Fruit fly (Drosophila melanogaster): ENCODE data around the gene CG12289.

DNA sequence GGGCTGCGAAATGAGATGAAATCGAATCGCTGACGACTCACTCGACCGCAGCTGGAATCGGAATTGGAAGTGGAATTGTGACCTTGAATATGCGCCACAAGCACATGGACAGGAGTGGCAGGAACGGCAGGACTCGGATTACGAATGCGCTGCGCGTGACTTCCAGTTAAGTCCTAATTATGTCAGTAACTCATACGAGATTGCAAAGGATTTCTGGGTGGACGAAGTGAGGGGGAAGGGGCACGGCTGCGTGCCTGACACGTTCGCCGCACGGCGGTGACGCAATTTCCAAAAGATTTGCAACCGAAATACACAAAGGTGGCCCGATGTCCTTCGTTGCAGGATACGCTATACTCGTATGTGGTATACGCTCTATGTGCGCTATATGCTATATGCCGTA lies 36.4 kb downstream of the CG12289 start:
- TF ChIP-seq pad (GFP tag; optimal IDR thresholded peaks at IDR 0.05), result no peak
- TF ChIP-seq Crg-1 (GFP tag; optimal IDR thresholded peaks at IDR 0.05), result no peak
- TF ChIP-seq bab1 (GFP tag; optimal IDR thresholded peaks at IDR 0.05), result no peak
- TF ChIP-seq CG14711 (tag; optimal IDR thresholded peaks at IDR 0.05), result no peak
- no peak for TF ChIP-seq CG7045 (GFP tag; optimal IDR thresholded peaks at IDR 0.05)
- TF ChIP-seq kay (GFP tag; ENCODE audit: borderline replicate concordance), result no peak
- TF ChIP-seq ovo (GFP tag; optimal IDR thresholded peaks at IDR 0.05), result no peak

Data from whole organism, adult.